Worm (Caenorhabditis elegans): ENCODE measurements around the gene stg-2.

Gene stg-2

DNA sequence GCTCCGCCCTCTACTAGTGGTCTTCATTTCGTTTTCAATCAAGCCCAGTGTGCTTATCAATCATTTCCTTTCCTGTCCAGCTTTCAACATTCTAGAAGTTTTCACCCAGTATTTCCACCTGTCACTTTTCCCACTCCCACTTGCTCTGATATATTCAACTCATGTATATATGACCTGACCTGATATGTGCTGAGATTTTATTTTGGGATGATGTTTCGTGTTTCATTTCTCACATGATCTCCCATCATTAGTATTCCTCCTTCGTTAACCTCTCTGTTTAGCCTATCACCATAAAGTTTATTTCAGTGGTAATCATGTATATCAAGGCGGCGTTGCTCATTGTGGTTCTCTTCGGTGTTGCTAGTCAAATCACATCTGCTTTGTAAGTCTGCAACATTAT, 50.8 kb downstream of the stg-2 start, which contains the start of gene nlp-7:
nlp-7 (plus strand) TSS at position 301 of the 400 bp plus-strand sequence.
- no peak for TF ChIP-seq zfp-3 (GFP tag; conservative IDR thresholded peaks at IDR 0.05)
- TF ChIP-seq mdl-1 (tag; optimal IDR thresholded peaks at IDR 0.05): no peak
- TF ChIP-seq unc-130 (GFP tag; optimal IDR thresholded peaks at IDR 0.05): no peak
- no peak for TF ChIP-seq mdt-29 (GFP tag; IDR thresholded peaks at IDR 0.05)
- TF ChIP-seq php-3 (GFP tag; IDR thresholded peaks at IDR 0.05): no peak
- no peak for TF ChIP-seq fos-1 (tag; optimal IDR thresholded peaks at IDR 0.05)
- TF ChIP-seq nhr-48 (tag; optimal IDR thresholded peaks at IDR 0.05): no peak
- TF ChIP-seq aly-2 (tag; optimal IDR thresholded peaks at IDR 0.05): no peak
- TF ChIP-seq hlh-11 (tag; optimal IDR thresholded peaks at IDR 0.05): no peak

Data from whole organism, L4 larva.